Fruit fly (Drosophila melanogaster) whole organism, embryonic: ENCODE data around the gene CG15247.

ENCODE experiments used
- Aef1 ChIP-seq: fragments of 200-800 bp; sonication (Bioruptor generic); IDR thresholded peaks from 3 replicates; pipeline ENCODE4 v1.3.6; 2022; ENCODE audit warnings: missing biosample characterization, missing genetic modification characterization
- CG10267 ChIP-seq: fragments of 200-800 bp; sonication (Bioruptor generic); optimal IDR thresholded peaks from 2 replicates; lab custom pipeline; 2018; ENCODE audit warnings: missing biosample characterization, mild to moderate bottlenecking, missing genetic modification characterization, moderate library complexity
- CG11247 ChIP-seq: fragments of 200-800 bp; sonication (Bioruptor generic); IDR thresholded peaks from 2 replicates; pipeline ENCODE4 v1.3.6; 2022; ENCODE audit warnings: missing biosample characterization, missing genetic modification characterization
- CG11456 ChIP-seq: fragments of 200-800 bp; sonication (Bioruptor generic); IDR thresholded peaks from 3 replicates; pipeline ENCODE4 v1.3.6; 2022; ENCODE audit warnings: missing biosample characterization, missing genetic modification characterization
- CG11504 ChIP-seq: fragments of 200-800 bp; sonication (Bioruptor generic); optimal IDR thresholded peaks from 3 replicates; lab custom pipeline; 2019; ENCODE audit warnings: missing biosample characterization, mild to moderate bottlenecking, missing genetic modification characterization, moderate library complexity
- CG12219 ChIP-seq: fragments of 200-800 bp; sonication (Bioruptor generic); optimal IDR thresholded peaks from 3 replicates; lab custom pipeline; 2018; ENCODE audit warnings: missing biosample characterization, mild to moderate bottlenecking, missing genetic modification characterization
- CG13424 ChIP-seq: fragments of 200-800 bp; sonication (Bioruptor generic); optimal IDR thresholded peaks from 2 replicates; lab custom pipeline; 2019; ENCODE audit warnings: missing biosample characterization, mild to moderate bottlenecking, missing genetic modification characterization, moderate library complexity
- CG17385 ChIP-seq: fragments of 200-800 bp; sonication (Bioruptor generic); optimal IDR thresholded peaks from 3 replicates; lab custom pipeline; 2018; ENCODE audit warnings: missing biosample characterization, mild to moderate bottlenecking, missing genetic modification characterization
- CG17568 ChIP-seq: fragments of 200-800 bp; sonication (Bioruptor generic); optimal IDR thresholded peaks from 2 replicates; lab custom pipeline; 2018; ENCODE audit warnings: missing biosample characterization, mild to moderate bottlenecking, missing genetic modification characterization, moderate library complexity
- CG17829 ChIP-seq: fragments of 200-800 bp; optimal IDR thresholded peaks from 2 replicates; lab custom pipeline; 2019; ENCODE audit warnings: missing biosample characterization, mild to moderate bottlenecking, missing genetic modification characterization, moderate library complexity
- CG18599 ChIP-seq: fragments of 200-800 bp; sonication (Bioruptor generic); optimal IDR thresholded peaks from 3 replicates; lab custom pipeline; 2017; ENCODE audit warnings: missing biosample characterization, missing genetic modification characterization, mild to moderate bottlenecking, moderate library complexity, missing genetic modification reagents
- CG2120 ChIP-seq: fragments of 200-800 bp; sonication (Bioruptor generic); optimal IDR thresholded peaks from 3 replicates; lab custom pipeline; 2016; ENCODE audit warnings: missing biosample characterization, missing genetic modification characterization
- CG2875 ChIP-seq: fragments of 200-800 bp; sonication (Bioruptor generic); optimal IDR thresholded peaks from 2 replicates; lab custom pipeline; 2017; ENCODE audit warnings: missing biosample characterization, mild to moderate bottlenecking, missing genetic modification characterization, missing genetic modification reagents
- CG30403 ChIP-seq: fragments of 200-800 bp; sonication (Bioruptor generic); optimal IDR thresholded peaks from 3 replicates; lab custom pipeline; 2016; ENCODE audit warnings: missing biosample characterization, missing genetic modification characterization
- CG31365 ChIP-seq: fragments of 200-800 bp; sonication (Bioruptor generic); optimal IDR thresholded peaks from 2 replicates; lab custom pipeline; 2018; ENCODE audit warnings: missing biosample characterization, mild to moderate bottlenecking, missing genetic modification characterization
- CG4617 ChIP-seq: fragments of 200-800 bp; sonication (Bioruptor generic); optimal IDR thresholded peaks from 3 replicates; lab custom pipeline; 2016; ENCODE audit warnings: missing biosample characterization, missing genetic modification characterization, borderline replicate concordance
- CG8290 ChIP-seq, 3 experiments: fragments of 200-800 bp; sonication (Bioruptor generic); optimal IDR thresholded peaks; 2 replicates each; lab custom pipeline; 2016 to 2019; ENCODE audit warnings: missing biosample characterization in 3 of 3, missing genetic modification characterization in 3 of 3, mild to moderate bottlenecking in 2 of 3, moderate library complexity in 1 of 3
- CG9727 ChIP-seq: fragments of 200-800 bp; sonication (Bioruptor generic); optimal IDR thresholded peaks from 3 replicates; lab custom pipeline; 2017; ENCODE audit warnings: missing biosample characterization, mild to moderate bottlenecking, missing genetic modification characterization
- CG9817 ChIP-seq: fragments of 200-800 bp; sonication (Bioruptor generic); optimal IDR thresholded peaks from 2 replicates; lab custom pipeline; 2018; ENCODE audit warnings: missing biosample characterization, mild to moderate bottlenecking, missing genetic modification characterization, moderate library complexity
- Dfd ChIP-seq, 2 experiments: fragments of >200 bp; optimal IDR thresholded peaks; 2 replicates each; lab custom pipeline; 2017; ENCODE audit warnings: missing biosample characterization in 2 of 2, missing genetic modification characterization in 2 of 2
- ERR ChIP-seq: fragments of 200-800 bp; sonication (Bioruptor generic); optimal IDR thresholded peaks from 2 replicates; lab custom pipeline; 2016; ENCODE audit warnings: missing biosample characterization, missing genetic modification characterization
- H15 ChIP-seq: fragments of 200-800 bp; sonication (Bioruptor generic); IDR thresholded peaks from 3 replicates; pipeline ENCODE4 v1.3.6; 2022; ENCODE audit warnings: missing biosample characterization, missing genetic modification characterization
- H2.0 ChIP-seq: fragments of 200-800 bp; sonication (Bioruptor generic); IDR thresholded peaks from 2 replicates; pipeline ENCODE4 v1.3.6; 2022; ENCODE audit warnings: missing biosample characterization, missing genetic modification characterization
- HHEX ChIP-seq: fragments of 200-800 bp; sonication (Bioruptor generic); optimal IDR thresholded peaks from 3 replicates; lab custom pipeline; 2017; ENCODE audit warnings: missing biosample characterization, mild to moderate bottlenecking, missing genetic modification characterization, missing genetic modification reagents
- HLH3B ChIP-seq: fragments of 200-800 bp; sonication (Bioruptor generic); IDR thresholded peaks from 2 replicates; pipeline ENCODE4 v1.3.6; 2022; ENCODE audit warnings: missing biosample characterization, missing genetic modification characterization
- Hr51 ChIP-seq, 2 experiments: fragments of 200-800 bp; sonication (Bioruptor generic); optimal IDR thresholded peaks; 2 replicates in 1 of 2; 3 replicates in 1 of 2; lab custom pipeline; 2016 to 2018; ENCODE audit warnings: missing biosample characterization in 2 of 2, missing genetic modification characterization in 2 of 2, mild to moderate bottlenecking in 1 of 2, moderate library complexity in 1 of 2
- Med ChIP-seq: fragments of 200-800 bp; sonication (Bioruptor generic); peaks from one replicate; lab custom pipeline; 2016; ENCODE audit warnings: missing biosample characterization, missing genetic modification characterization, mild to moderate bottlenecking, inconsistent platforms, moderate library complexity
- NfI ChIP-seq: fragments of 200-800 bp; sonication (Bioruptor generic); optimal IDR thresholded peaks from 3 replicates; lab custom pipeline; 2018; ENCODE audit warnings: missing biosample characterization, mild to moderate bottlenecking, missing genetic modification characterization, moderate library complexity
- Oli ChIP-seq: fragments of 200-800 bp; sonication (Bioruptor generic); optimal IDR thresholded peaks from 2 replicates; lab custom pipeline; 2018; ENCODE audit warnings: missing biosample characterization, mild to moderate bottlenecking, missing genetic modification characterization, moderate library complexity
- Rfx ChIP-seq: fragments of 200-800 bp; sonication (Bioruptor generic); IDR thresholded peaks from 2 replicates; pipeline ENCODE4 v1.3.6; 2022; ENCODE audit warnings: missing biosample characterization, missing genetic modification characterization
- Trl ChIP-seq, 3 experiments: fragments of >200 bp in 2 of 3; fragments of 200-800 bp in 1 of 3; sonication (Bioruptor generic) in 1 of 3; optimal IDR thresholded peaks; 2 replicates in 1 of 3; 3 replicates in 2 of 3; lab custom pipeline; 2016 to 2017; ENCODE audit warnings: missing biosample characterization in 1 of 3, missing genetic modification characterization in 1 of 3
- az2 ChIP-seq: fragments of 200-800 bp; sonication (Bioruptor generic); optimal IDR thresholded peaks from 3 replicates; lab custom pipeline; 2016; ENCODE audit warnings: missing biosample characterization, missing genetic modification characterization
- bsh ChIP-seq, 2 experiments: fragments of 200-800 bp; sonication (Bioruptor generic); optimal IDR thresholded peaks; 2 replicates each; lab custom pipeline; 2017 to 2018; ENCODE audit warnings: mild to moderate bottlenecking in 2 of 2, missing biosample characterization in 2 of 2, missing genetic modification characterization in 2 of 2, moderate library complexity in 1 of 2
- dysf ChIP-seq: fragments of 200-800 bp; sonication (Bioruptor generic); IDR thresholded peaks from 3 replicates; pipeline ENCODE4 v1.3.6; 2022; ENCODE audit warnings: missing biosample characterization, missing genetic modification characterization
- esg ChIP-seq: fragments of 200-800 bp; sonication (Bioruptor generic); conservative IDR thresholded peaks from 2 replicates; pipeline ENCODE4 v1.3.6; 2022; ENCODE audit warnings: missing biosample characterization, missing genetic modification characterization
- fd96Cb ChIP-seq: fragments of 200-800 bp; sonication (Bioruptor generic); optimal IDR thresholded peaks from 2 replicates; lab custom pipeline; 2018; ENCODE audit warnings: missing biosample characterization, mild to moderate bottlenecking, missing genetic modification characterization, moderate library complexity
- gt ChIP-seq: fragments of 200-800 bp; sonication (Bioruptor generic); IDR thresholded peaks from 2 replicates; pipeline ENCODE4 v1.3.6; 2022; ENCODE audit warnings: missing biosample characterization, missing genetic modification characterization
- lmd ChIP-seq: fragments of 200-800 bp; sonication (Bioruptor generic); IDR thresholded peaks from 2 replicates; pipeline ENCODE4 v1.3.6; 2022; ENCODE audit warnings: missing biosample characterization, missing genetic modification characterization
- nmo ChIP-seq: fragments of 200-800 bp; sonication (Bioruptor generic); optimal IDR thresholded peaks from 2 replicates; lab custom pipeline; 2018; ENCODE audit warnings: missing biosample characterization, mild to moderate bottlenecking, missing genetic modification characterization, moderate library complexity
- phol ChIP-seq: fragments of 200-800 bp; sonication (Bioruptor generic); optimal IDR thresholded peaks from 3 replicates; lab custom pipeline; 2018; ENCODE audit warnings: missing biosample characterization, mild to moderate bottlenecking, missing genetic modification characterization, moderate library complexity
- prd ChIP-seq, 3 experiments: fragments of >200 bp in 2 of 3; fragments of 200-800 bp in 1 of 3; sonication (Bioruptor generic) in 1 of 3; optimal IDR thresholded peaks in 2 of 3; IDR thresholded peaks in 1 of 3; 2 replicates in 2 of 3; 3 replicates in 1 of 3; pipeline versions ENCODE4 v1.3.6 to Lab custom; 2017 to 2022; ENCODE audit warnings: missing biosample characterization in 1 of 3, missing genetic modification characterization in 1 of 3
- sisA ChIP-seq: fragments of 200-800 bp; sonication (Bioruptor generic); IDR thresholded peaks from 2 replicates; pipeline ENCODE4 v1.3.6; 2022; ENCODE audit warnings: missing biosample characterization, missing genetic modification characterization
- sr ChIP-seq: fragments of 200-800 bp; sonication (Bioruptor generic); IDR thresholded peaks from 3 replicates; pipeline ENCODE4 v1.3.6; 2022; ENCODE audit warnings: missing biosample characterization, missing genetic modification characterization
- tap ChIP-seq: fragments of 200-800 bp; optimal IDR thresholded peaks from 3 replicates; lab custom pipeline; 2019; ENCODE audit warnings: missing biosample characterization, mild to moderate bottlenecking, missing genetic modification characterization, moderate library complexity
- tin ChIP-seq: fragments of 200-800 bp; sonication (Bioruptor generic); optimal IDR thresholded peaks from 3 replicates; lab custom pipeline; 2016; ENCODE audit warnings: missing biosample characterization, missing genetic modification characterization
- unpg ChIP-seq: fragments of 200-800 bp; sonication (Bioruptor generic); optimal IDR thresholded peaks from 3 replicates; lab custom pipeline; 2018; ENCODE audit warnings: missing biosample characterization, mild to moderate bottlenecking, missing genetic modification characterization, moderate library complexity
- vvl ChIP-seq: fragments of 200-800 bp; sonication (Bioruptor generic); IDR thresholded peaks from 2 replicates; pipeline ENCODE4 v1.3.6; 2022; ENCODE audit warnings: missing biosample characterization, missing genetic modification characterization
- zfh1 ChIP-seq: fragments of 200-800 bp; sonication (Bioruptor generic); IDR thresholded peaks from 3 replicates; pipeline ENCODE4 v1.3.6; 2022; ENCODE audit warnings: missing biosample characterization, missing genetic modification characterization

The CG15247 gene

dm6 chrX:9892834-9893233 lies 16.4 kb upstream of the CG15247 start (continued):
- peak; percentile 8 for TF ChIP-seq CG17829 (tag; lab: Kevin White, UChicago)
- TF ChIP-seq sr, result no peak
- peak; percentile 45 for TF ChIP-seq CG2120 (GFP tag; lab: Kevin White, UChicago)
- TF ChIP-seq CG31365 (tag; lab: Kevin White, UChicago), result no peak
- TF ChIP-seq esg (GFP tag; lab: Robert Waterston, UW), result peak; percentile 48
- TF ChIP-seq vvl (GFP tag; lab: Robert Waterston, UW), result peak; percentile 60; the same call in 1 of the 2 replicates
- TF ChIP-seq Med (GFP tag; lab: Kevin White, UChicago), result peak; percentile 80
- peak; percentile 31 for TF ChIP-seq CG13424 (tag; lab: Kevin White, UChicago)
- TF ChIP-seq CG17385 (GFP tag; lab: Kevin White, UChicago), result peak; percentile 9
- TF ChIP-seq tin (GFP tag; lab: Kevin White, UChicago), result peak; percentile 23
- no peak for TF ChIP-seq CG8290 (GFP tag; optimal IDR thresholded peaks at IDR 0.05; lab: Kevin White, UChicago)
- peak in 1 of 2 experiments; percentile 63 for TF ChIP-seq CG8290 (tag; optimal IDR thresholded peaks at IDR 0.05; lab: Kevin White, UChicago)
- peak; percentile 42; the same call in 1 of the 2 replicates for TF ChIP-seq HLH3B (GFP tag; lab: Robert Waterston, UW)
- no peak for TF ChIP-seq CG10267
- no peak for TF ChIP-seq ERR (GFP tag; lab: Kevin White, UChicago)
- peak; percentile 51; the same call in 1 of the 2 replicates for TF ChIP-seq Rfx (GFP tag; lab: Robert Waterston, UW)
- TF ChIP-seq H2.0 (GFP tag; lab: Robert Waterston, UW), result peak; percentile 55
- TF ChIP-seq prd (optimal IDR thresholded peaks at IDR 0.05; lab: Kevin White, UChicago), result no peak
- TF ChIP-seq prd (GFP tag; IDR thresholded peaks at IDR 0.05; lab: Robert Waterston, UW), result peak; percentile 63; the same call in 2 of the 3 replicates
- peak; percentile 13 for TF ChIP-seq CG12219 (GFP tag; lab: Kevin White, UChicago)
- TF ChIP-seq Hr51 (GFP tag; optimal IDR thresholded peaks at IDR 0.05; lab: Kevin White, UChicago), result peak in 1 of 2 experiments; percentile 49
- TF ChIP-seq CG9727 (GFP tag; lab: Kevin White, UChicago), result no peak
- peak; percentile 34 for TF ChIP-seq unpg
- peak; percentile 32 for TF ChIP-seq CG18599 (GFP tag; lab: Kevin White, UChicago)
- 0 out of 3 replicates have a peak, but pooled peaks have one; percentile 54 for TF ChIP-seq CG11456 (GFP tag; lab: Robert Waterston, UW)
- peak; percentile 43 for TF ChIP-seq NfI (GFP tag; lab: Kevin White, UChicago)
- no peak for TF ChIP-seq CG17568
- no peak for TF ChIP-seq CG4617 (GFP tag; lab: Kevin White, UChicago)
- TF ChIP-seq Oli, result peak; percentile 34
- peak; percentile 10 for TF ChIP-seq az2 (GFP tag; lab: Kevin White, UChicago)
- TF ChIP-seq phol (tag; lab: Kevin White, UChicago), result peak; percentile 20
- TF ChIP-seq fd96Cb (tag; lab: Kevin White, UChicago), result peak; percentile 28
- TF ChIP-seq dysf, result peak; percentile 61; the same call in 2 of the 3 replicates
- peak; percentile 27 for TF ChIP-seq CG9817
- peak in 1 of 2 experiments; percentile 50 for TF ChIP-seq bsh (GFP tag; optimal IDR thresholded peaks at IDR 0.05; lab: Kevin White, UChicago)
- TF ChIP-seq H15, result 0 out of 3 replicates have a peak, but pooled peaks have one; percentile 44
- peak; percentile 37 for TF ChIP-seq CG30403 (GFP tag; lab: Kevin White, UChicago)
- peak; percentile 60 for TF ChIP-seq CG11504 (tag; lab: Kevin White, UChicago)
- 0 out of 2 replicates have a peak, but pooled peaks have one; percentile 32 for TF ChIP-seq CG11247 (GFP tag; lab: Robert Waterston, UW)
- peak; percentile 50; the same call in 2 of the 3 replicates for TF ChIP-seq Aef1 (GFP tag; lab: Robert Waterston, UW)
- TF ChIP-seq HHEX (GFP tag; lab: Kevin White, UChicago), result peak; percentile 13
- TF ChIP-seq sisA (GFP tag; lab: Robert Waterston, UW), result peak; percentile 51
- TF ChIP-seq nmo (GFP tag; lab: Kevin White, UChicago), result peak; percentile 32
- no peak for TF ChIP-seq Dfd (GFP tag; optimal IDR thresholded peaks at IDR 0.05; lab: Kevin White, UChicago)
- 0 out of 3 replicates have a peak, but pooled peaks have one; percentile 43 for TF ChIP-seq zfh1
- TF ChIP-seq CG2875, result no peak
- TF ChIP-seq lmd (GFP tag; lab: Robert Waterston, UW), result peak; percentile 63
- peak; percentile 4 for TF ChIP-seq tap (tag; lab: Kevin White, UChicago)
- no peak for TF ChIP-seq gt (GFP tag; lab: Robert Waterston, UW)
- TF ChIP-seq Trl (optimal IDR thresholded peaks at IDR 0.05; lab: Kevin White, UChicago), result no peak
- no peak for TF ChIP-seq Trl (GFP tag; optimal IDR thresholded peaks at IDR 0.05; lab: Kevin White, UChicago)
